Worm (Caenorhabditis elegans): ENCODE measurements around the gene F18E9.8.

The F18E9.8 gene

DNA sequence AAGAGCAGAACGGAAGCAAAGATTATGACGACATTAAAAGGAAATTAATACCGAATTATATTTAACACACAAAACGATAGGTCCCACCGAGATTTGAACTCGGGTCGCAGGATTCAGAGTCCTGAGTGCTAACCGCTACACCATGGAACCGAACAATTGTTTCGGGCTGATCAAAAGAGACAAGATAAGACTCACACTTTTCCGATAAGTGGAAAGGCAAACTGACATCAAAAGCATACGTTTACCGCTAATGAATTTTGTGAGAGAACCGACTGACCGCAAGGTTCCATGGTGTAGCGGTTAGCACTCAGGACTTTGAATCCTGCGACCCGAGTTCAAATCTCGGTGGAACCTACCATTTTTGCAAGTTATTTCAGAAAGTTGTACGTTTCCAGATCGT, 27.4 kb upstream of the F18E9.8 start:
- TF ChIP-seq T20F7.1 (GFP tag; optimal IDR thresholded peaks at IDR 0.05): no peak
- TF ChIP-seq fos-1 (tag; optimal IDR thresholded peaks at IDR 0.05): no peak
- TF ChIP-seq zfp-2 (tag; optimal IDR thresholded peaks at IDR 0.05): no peak
- TF ChIP-seq hlh-30 (tag; optimal IDR thresholded peaks at IDR 0.05; ENCODE audit: insufficient read depth): peak; percentile 57
- no peak for TF ChIP-seq egl-27 (tag; optimal IDR thresholded peaks at IDR 0.05)
- TF ChIP-seq spr-3 (GFP tag; optimal IDR thresholded peaks at IDR 0.05): peak; percentile 69
- TF ChIP-seq daf-19 (GFP tag; conservative IDR thresholded peaks at IDR 0.05): 0 out of 2 replicates have a peak, but pooled peaks have one; percentile 55
- TF ChIP-seq nhr-11 (tag; optimal IDR thresholded peaks at IDR 0.05): peak; percentile 38
- TF ChIP-seq nhr-111 (GFP tag; optimal IDR thresholded peaks at IDR 0.05): peak; percentile 56
- TF ChIP-seq rbr-2 (tag; optimal IDR thresholded peaks at IDR 0.05): peak; percentile 16
- TF ChIP-seq arid-1 (GFP tag; conservative IDR thresholded peaks at IDR 0.05): no peak
- TF ChIP-seq daf-12 (tag; optimal IDR thresholded peaks at IDR 0.05): no peak
- TF ChIP-seq gei-8 (GFP tag; optimal IDR thresholded peaks at IDR 0.05): no peak
- TF ChIP-seq skn-1 (tag; optimal IDR thresholded peaks at IDR 0.05): no peak
- peak; percentile 75 for TF ChIP-seq madf-9 (GFP tag; conservative IDR thresholded peaks at IDR 0.05)
- no peak for TF ChIP-seq nhr-77 (tag; optimal IDR thresholded peaks at IDR 0.05)
- TF ChIP-seq mep-1 (tag; optimal IDR thresholded peaks at IDR 0.05): peak; percentile 40
- TF ChIP-seq duxl-1 (tag; optimal IDR thresholded peaks at IDR 0.05; ENCODE audit: poor library complexity): no peak
- TF ChIP-seq mxl-3 (GFP tag; optimal IDR thresholded peaks at IDR 0.05): no peak
- no peak for TF ChIP-seq ceh-28 (tag; optimal IDR thresholded peaks at IDR 0.05)
- no peak for TF ChIP-seq ceh-32 (tag; optimal IDR thresholded peaks at IDR 0.05; ENCODE audit: poor library complexity)
- no peak for TF ChIP-seq lin-39 (tag; optimal IDR thresholded peaks at IDR 0.05)
- TF ChIP-seq Y48G9A.11 (GFP tag; IDR thresholded peaks at IDR 0.05): no peak; the same call in 1 of the 2 replicates
- TF ChIP-seq nhr-10 (tag; optimal IDR thresholded peaks at IDR 0.05): no peak
- TF ChIP-seq zfp-3 (GFP tag; conservative IDR thresholded peaks at IDR 0.05): peak; percentile 70; the same call in 1 of the 2 replicates
- TF ChIP-seq nhr-76 (tag; optimal IDR thresholded peaks at IDR 0.05): no peak
- TF ChIP-seq nhr-41 (GFP tag; IDR thresholded peaks at IDR 0.05): no peak; the same call in 1 of the 2 replicates
- TF ChIP-seq lir-3 (tag; optimal IDR thresholded peaks at IDR 0.05): peak; percentile 42
- TF ChIP-seq dmd-9 (GFP tag; IDR thresholded peaks at IDR 0.05): no peak
- peak; percentile 71 for TF ChIP-seq php-3 (GFP tag; IDR thresholded peaks at IDR 0.05)
- 0 out of 2 replicates have a peak, but pooled peaks have one; percentile 65 for TF ChIP-seq Y75B8A.6 (GFP tag; IDR thresholded peaks at IDR 0.05)
- no peak for TF ChIP-seq zag-1 (tag; optimal IDR thresholded peaks at IDR 0.05)
- TF ChIP-seq lim-7 (GFP tag; IDR thresholded peaks at IDR 0.05): peak; percentile 85
- TF ChIP-seq lin-13 (GFP tag; optimal IDR thresholded peaks at IDR 0.05): peak; percentile 10
- no peak for TF ChIP-seq attf-4 (tag; optimal IDR thresholded peaks at IDR 0.05)
- TF ChIP-seq pha-4 (GFP tag; IDR thresholded peaks at IDR 0.05): peak; percentile 66; the same call in 1 of the 2 replicates
- TF ChIP-seq pha-4 (tag; optimal IDR thresholded peaks at IDR 0.05): no peak
- TF ChIP-seq zip-2 (tag; optimal IDR thresholded peaks at IDR 0.05): peak; percentile 56
- TF ChIP-seq mxl-2 (GFP tag; conservative IDR thresholded peaks at IDR 0.05): peak; percentile 57; the same call in 1 of the 2 replicates
- no peak for TF ChIP-seq tag-97 (GFP tag; IDR thresholded peaks at IDR 0.05)
- no peak for TF ChIP-seq lin-15B (tag; optimal IDR thresholded peaks at IDR 0.05)
- no peak for TF ChIP-seq jun-1 (tag; optimal IDR thresholded peaks at IDR 0.05)
- TF ChIP-seq ceh-20 (GFP tag; IDR thresholded peaks at IDR 0.05): 0 out of 2 replicates have a peak, but pooled peaks have one; percentile 28
- peak; percentile 14 for TF ChIP-seq F37D6.2 (tag; optimal IDR thresholded peaks at IDR 0.05)
- TF ChIP-seq D1046.2 (GFP tag; IDR thresholded peaks at IDR 0.05): no peak
- peak; percentile 12 for TF ChIP-seq sdz-12 (GFP tag; optimal IDR thresholded peaks at IDR 0.05)
- peak; percentile 59; the same call in 1 of the 2 replicates for TF ChIP-seq saeg-2 (GFP tag; IDR thresholded peaks at IDR 0.05)
- TF ChIP-seq egl-43 (GFP tag; IDR thresholded peaks at IDR 0.05): no peak; the same call in 1 of the 2 replicates
- TF ChIP-seq mdt-29 (GFP tag; IDR thresholded peaks at IDR 0.05): no peak; the same call in 1 of the 2 replicates
- no peak; the same call in none of the 2 replicates for TF ChIP-seq lin-38 (GFP tag; IDR thresholded peaks at IDR 0.05)
- peak; percentile 18 for TF ChIP-seq pqm-1 (tag; optimal IDR thresholded peaks at IDR 0.05)
- TF ChIP-seq tra-1 (GFP tag; IDR thresholded peaks at IDR 0.05): peak; percentile 84
